Fruit fly (Drosophila melanogaster): ENCODE data around the gene CAH5.

CAH5 gene

DNA sequence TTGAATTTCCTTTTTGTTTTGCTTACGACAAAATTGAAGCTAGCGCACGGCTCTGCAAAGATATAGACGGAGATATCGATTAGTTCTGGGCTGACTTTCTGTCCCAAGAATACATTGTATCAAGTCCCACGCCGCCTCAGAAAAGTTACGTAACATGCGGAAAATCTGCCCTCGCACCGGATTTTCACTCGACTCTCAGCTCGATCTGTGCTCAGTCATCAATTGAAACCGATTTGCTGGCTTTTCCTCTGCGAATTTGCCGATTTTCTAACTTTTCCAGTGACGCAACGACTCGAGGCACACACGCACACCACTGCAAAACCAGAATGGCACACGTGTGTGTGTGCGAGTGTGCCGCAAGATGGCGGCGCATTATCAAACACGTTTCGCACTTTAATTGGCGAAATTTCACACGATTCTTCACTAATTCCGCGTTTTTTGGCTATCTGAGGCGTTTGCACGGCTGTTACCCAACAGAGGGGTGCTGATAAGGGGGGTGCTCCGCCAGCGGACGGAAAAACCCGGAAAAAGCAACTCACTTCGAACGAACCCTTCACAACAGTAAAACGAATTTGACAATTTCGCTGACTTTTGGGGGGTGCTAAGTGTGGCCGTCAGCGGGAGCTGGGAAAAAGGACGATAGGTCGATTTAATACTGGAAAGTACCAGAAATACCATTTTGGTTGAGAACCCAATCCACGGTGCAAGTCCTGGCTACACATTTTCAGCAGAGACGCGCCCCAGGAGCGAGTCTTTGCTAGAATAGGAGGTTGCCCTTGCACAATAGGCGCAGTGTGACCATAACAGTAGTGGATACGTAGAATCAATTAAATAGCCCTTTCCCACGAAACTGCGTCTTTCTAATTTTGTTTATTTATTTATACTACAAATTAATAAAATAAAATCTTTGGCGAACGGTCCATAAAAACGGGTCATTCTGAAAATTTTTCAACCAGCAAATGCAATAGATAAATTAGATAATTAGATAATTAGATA, 43.1 kb upstream of the CAH5 start, which contains the start of gene ATPsynC (continued):
- TF ChIP-seq eve (GFP tag; optimal IDR thresholded peaks at IDR 0.05) (no peak), sc (optimal IDR thresholded peaks at IDR 0.05) (no peak), sc (GFP tag; optimal IDR thresholded peaks at IDR 0.05) (no peak), CG42726 (GFP tag; IDR thresholded peaks at IDR 0.05; ENCODE audit: partially characterized antibody) (no peak), CG11456 (GFP tag; IDR thresholded peaks at IDR 0.05) (no peak), Poxn (GFP tag; IDR thresholded peaks at IDR 0.05) (no peak), MESR4 (GFP tag; optimal IDR thresholded peaks at IDR 0.05) (peak; percentile 100), Neu2 (GFP tag; optimal IDR thresholded peaks at IDR 0.05; ENCODE audit: borderline replicate concordance) (no peak), CG11093 (GFP tag; IDR thresholded peaks at IDR 0.05) (0 out of 3 replicates have a peak, but pooled peaks have one; percentile 18), sr (GFP tag; IDR thresholded peaks at IDR 0.05) (no peak), CG4820 (GFP tag; optimal IDR thresholded peaks at IDR 0.05) (peak; percentile 29), scrt (GFP tag; optimal IDR thresholded peaks at IDR 0.05) (peak; percentile 24), nau (GFP tag; optimal IDR thresholded peaks at IDR 0.05) (peak; percentile 61), CoRest (tag; optimal IDR thresholded peaks at IDR 0.05) (peak; percentile 25), cato (GFP tag; optimal IDR thresholded peaks at IDR 0.05; ENCODE audit: borderline replicate concordance) (no peak), pho (GFP tag; optimal IDR thresholded peaks at IDR 0.05) (peak; percentile 21), z (GFP tag; IDR thresholded peaks at IDR 0.05) (no peak), trh (GFP tag; optimal IDR thresholded peaks at IDR 0.05) (no peak), gem (tag; optimal IDR thresholded peaks at IDR 0.05) (peak; percentile 57), Doc2 (GFP tag; IDR thresholded peaks at IDR 0.05) (no peak), CG3847 (GFP tag; IDR thresholded peaks at IDR 0.05) (no peak), CG4730 (GFP tag; IDR thresholded peaks at IDR 0.05) (no peak), gce (GFP tag; IDR thresholded peaks at IDR 0.05) (no peak), CTCF (GFP tag; optimal IDR thresholded peaks at IDR 0.05) (peak; percentile 71), CG10959 (GFP tag; IDR thresholded peaks at IDR 0.05) (no peak), ci (GFP tag; IDR thresholded peaks at IDR 0.05) (no peak), nmo (GFP tag; optimal IDR thresholded peaks at IDR 0.05) (peak; percentile 65), schlank (tag; optimal IDR thresholded peaks at IDR 0.05) (peak; percentile 20), tgo (GFP tag; IDR thresholded peaks at IDR 0.05) (no peak), chn (GFP tag; optimal IDR thresholded peaks at IDR 0.05) (peak; percentile 68), CG1529 (GFP tag; optimal IDR thresholded peaks at IDR 0.05) (no peak), Hsf (GFP tag; optimal IDR thresholded peaks at IDR 0.05) (peak; percentile 44), Elba2 (GFP tag; optimal IDR thresholded peaks at IDR 0.05) (peak; percentile 79), CG34422 (GFP tag; IDR thresholded peaks at IDR 0.05) (no peak), ara (GFP tag; IDR thresholded peaks at IDR 0.05) (no peak), CG9932 (GFP tag; IDR thresholded peaks at IDR 0.05) (no peak), trem (tag; optimal IDR thresholded peaks at IDR 0.05) (peak; percentile 81), phol (tag; optimal IDR thresholded peaks at IDR 0.05) (peak; percentile 96), Med (GFP tag) (peak; percentile 96), bcd (GFP tag; optimal IDR thresholded peaks at IDR 0.05) (peak; percentile 47), wdn (GFP tag; IDR thresholded peaks at IDR 0.05) (no peak), CG6683 (GFP tag; optimal IDR thresholded peaks at IDR 0.05) (peak; percentile 25), CG1603 (tag; optimal IDR thresholded peaks at IDR 0.05) (peak; percentile 95), TFAM (GFP tag; optimal IDR thresholded peaks at IDR 0.05) (no peak), CG13123 (GFP tag; optimal IDR thresholded peaks at IDR 0.05) (peak; percentile 17), CG31224 (GFP tag; IDR thresholded peaks at IDR 0.05) (no peak), CG4360 (GFP tag; IDR thresholded peaks at IDR 0.05) (no peak), gsb (GFP tag; IDR thresholded peaks at IDR 0.05) (no peak), pan (optimal IDR thresholded peaks at IDR 0.05) (no peak), pan (GFP tag; optimal IDR thresholded peaks at IDR 0.05 in 1 of 2, IDR thresholded peaks at IDR 0.05 in 1 of 2) (no peak), Atf3 (GFP tag; optimal IDR thresholded peaks at IDR 0.05) (peak; percentile 22)
